Fruit fly (Drosophila melanogaster) whole organism, embryonic: Measurements from ENCODE around the gene CG33191.

Experiments used
- Abd-B ChIP-seq: fragments of 200-800 bp; sonication (Bioruptor generic); optimal IDR thresholded peaks from 2 replicates; lab custom pipeline; 2018; ENCODE audit warnings: missing biosample characterization, mild to moderate bottlenecking, missing genetic modification characterization, moderate library complexity
- CG12071 ChIP-seq: fragments of 200-800 bp; sonication (Bioruptor generic); optimal IDR thresholded peaks from 3 replicates; lab custom pipeline; 2018; ENCODE audit warnings: missing biosample characterization, mild to moderate bottlenecking, missing genetic modification characterization
- CG14050 ChIP-seq: fragments of 200-800 bp; sonication (Bioruptor generic); IDR thresholded peaks from 3 replicates; pipeline ENCODE4 v1.3.6; 2022; ENCODE audit warnings: missing biosample characterization, missing genetic modification characterization
- CG15011 ChIP-seq: fragments of 200-800 bp; sonication (Bioruptor generic); optimal IDR thresholded peaks from 3 replicates; lab custom pipeline; 2018; ENCODE audit warnings: missing biosample characterization, mild to moderate bottlenecking, missing genetic modification characterization
- CG15696 ChIP-seq: fragments of 200-800 bp; sonication (Bioruptor generic); optimal IDR thresholded peaks from 2 replicates; lab custom pipeline; 2019; ENCODE audit warnings: missing biosample characterization, mild to moderate bottlenecking, missing genetic modification characterization, moderate library complexity
- CG2129 ChIP-seq: fragments of 200-800 bp; sonication (Bioruptor generic); IDR thresholded peaks from 2 replicates; pipeline ENCODE4 v1.3.6; 2022; ENCODE audit warnings: missing biosample characterization, missing genetic modification characterization; ENCODE audit not compliant: partially characterized antibody
- CG2678 ChIP-seq: fragments of 200-800 bp; sonication (Bioruptor generic); optimal IDR thresholded peaks from 3 replicates; lab custom pipeline; 2019; ENCODE audit warnings: missing biosample characterization, mild to moderate bottlenecking, missing genetic modification characterization, moderate library complexity
- CG2889 ChIP-seq: fragments of 200-800 bp; sonication (Bioruptor generic); IDR thresholded peaks from 3 replicates; pipeline ENCODE4 v1.3.6; 2022; ENCODE audit warnings: missing biosample characterization, missing genetic modification characterization
- CG30020 ChIP-seq: fragments of 200-800 bp; optimal IDR thresholded peaks from 2 replicates; lab custom pipeline; 2019; ENCODE audit warnings: missing biosample characterization, mild to moderate bottlenecking, missing genetic modification characterization, moderate library complexity
- CG30431 ChIP-seq: fragments of 200-800 bp; sonication (Bioruptor generic); optimal IDR thresholded peaks from 2 replicates; lab custom pipeline; 2017; ENCODE audit warnings: missing biosample characterization, missing genetic modification characterization
- CG32532 ChIP-seq: fragments of 200-800 bp; sonication (Bioruptor generic); IDR thresholded peaks from 2 replicates; pipeline ENCODE4 v1.3.6; 2022; ENCODE audit warnings: missing biosample characterization, missing genetic modification characterization
- CG3847 ChIP-seq: fragments of 200-800 bp; sonication (Bioruptor generic); IDR thresholded peaks from 2 replicates; pipeline ENCODE4 v1.3.6; 2022; ENCODE audit warnings: missing biosample characterization, missing genetic modification characterization
- CG4282 ChIP-seq: fragments of 200-800 bp; sonication (Bioruptor generic); optimal IDR thresholded peaks from 2 replicates; lab custom pipeline; 2016; ENCODE audit warnings: missing biosample characterization, missing genetic modification characterization
- CG4424 ChIP-seq: fragments of 200-800 bp; sonication (Bioruptor generic); optimal IDR thresholded peaks from 3 replicates; lab custom pipeline; 2016; ENCODE audit warnings: missing biosample characterization, missing genetic modification characterization
- CG8290 ChIP-seq, 3 experiments: fragments of 200-800 bp; sonication (Bioruptor generic); optimal IDR thresholded peaks; 2 replicates each; lab custom pipeline; 2016 to 2019; ENCODE audit warnings: missing biosample characterization in 3 of 3, missing genetic modification characterization in 3 of 3, mild to moderate bottlenecking in 2 of 3, moderate library complexity in 1 of 3
- CTCF ChIP-seq: fragments of 200-800 bp; sonication (Bioruptor generic); optimal IDR thresholded peaks from 2 replicates; lab custom pipeline; 2017; ENCODE audit warnings: missing biosample characterization, mild to moderate bottlenecking, missing genetic modification characterization, moderate library complexity
- CrebB ChIP-seq: fragments of 200-800 bp; sonication (Bioruptor generic); optimal IDR thresholded peaks from 3 replicates; lab custom pipeline; 2018; ENCODE audit warnings: missing biosample characterization, mild to moderate bottlenecking, missing genetic modification characterization
- Dip3 ChIP-seq: fragments of 200-800 bp; sonication (Bioruptor generic); optimal IDR thresholded peaks from 3 replicates; lab custom pipeline; 2016; ENCODE audit warnings: missing biosample characterization, missing genetic modification characterization
- Dp ChIP-seq: fragments of 200-800 bp; sonication (Bioruptor generic); optimal IDR thresholded peaks from 2 replicates; lab custom pipeline; 2018; ENCODE audit warnings: missing biosample characterization, mild to moderate bottlenecking, missing genetic modification characterization, moderate library complexity
- Hmx ChIP-seq: fragments of 200-800 bp; sonication (Bioruptor generic); optimal IDR thresholded peaks from 2 replicates; lab custom pipeline; 2016; ENCODE audit warnings: missing biosample characterization, missing genetic modification characterization
- Lim3 ChIP-seq: fragments of 200-800 bp; sonication (Bioruptor generic); IDR thresholded peaks from 2 replicates; pipeline ENCODE4 v1.3.6; 2022; ENCODE audit warnings: missing biosample characterization, missing genetic modification characterization
- Lpt ChIP-seq: fragments of >200 bp; optimal IDR thresholded peaks from 2 replicates; lab custom pipeline; 2018; ENCODE audit warnings: missing biosample characterization, missing genetic modification characterization
- NC2β ChIP-seq: fragments of 200-800 bp; sonication (Bioruptor generic); optimal IDR thresholded peaks from 2 replicates; lab custom pipeline; 2016; ENCODE audit warnings: missing biosample characterization, missing genetic modification characterization
- Nf-YA ChIP-seq: fragments of 200-800 bp; sonication (Bioruptor generic); IDR thresholded peaks from 2 replicates; pipeline ENCODE4 v1.3.6; 2022; ENCODE audit warnings: missing biosample characterization, missing genetic modification characterization
- Nf-YB ChIP-seq: fragments of 200-800 bp; sonication (Bioruptor generic); optimal IDR thresholded peaks from 3 replicates; lab custom pipeline; 2019; ENCODE audit warnings: missing biosample characterization, mild to moderate bottlenecking, missing genetic modification characterization, moderate library complexity
- PHDP ChIP-seq: fragments of 200-800 bp; sonication (Bioruptor generic); optimal IDR thresholded peaks from 3 replicates; lab custom pipeline; 2018; ENCODE audit warnings: missing biosample characterization, mild to moderate bottlenecking, missing genetic modification characterization, moderate library complexity
- Poxn ChIP-seq: fragments of 200-800 bp; sonication (Bioruptor generic); IDR thresholded peaks from 2 replicates; pipeline ENCODE4 v1.3.6; 2022; ENCODE audit warnings: missing biosample characterization, missing genetic modification characterization
- Tbp ChIP-seq: fragments of >200 bp; optimal IDR thresholded peaks from 2 replicates; lab custom pipeline; 2018; ENCODE audit warnings: missing biosample characterization, missing genetic modification characterization
- bsh ChIP-seq, 2 experiments: fragments of 200-800 bp; sonication (Bioruptor generic); optimal IDR thresholded peaks; 2 replicates each; lab custom pipeline; 2017 to 2018; ENCODE audit warnings: mild to moderate bottlenecking in 2 of 2, missing biosample characterization in 2 of 2, missing genetic modification characterization in 2 of 2, moderate library complexity in 1 of 2
- chinmo ChIP-seq: fragments of 200-800 bp; sonication (Bioruptor generic); IDR thresholded peaks from 4 replicates; pipeline ENCODE4 v1.3.6; 2022; ENCODE audit warnings: missing biosample characterization, missing genetic modification characterization; ENCODE audit not compliant: partially characterized antibody
- dm ChIP-seq: fragments of 200-800 bp; sonication (Bioruptor generic); optimal IDR thresholded peaks from 3 replicates; lab custom pipeline; 2016; ENCODE audit warnings: missing biosample characterization, missing genetic modification characterization
- emc ChIP-seq: fragments of 200-800 bp; sonication (Bioruptor generic); optimal IDR thresholded peaks from 2 replicates; lab custom pipeline; 2016; ENCODE audit warnings: missing biosample characterization, missing genetic modification characterization
- ems ChIP-seq: fragments of 200-800 bp; sonication (Bioruptor generic); optimal IDR thresholded peaks from 3 replicates; lab custom pipeline; 2016; ENCODE audit warnings: missing biosample characterization, missing genetic modification characterization
- eve ChIP-seq, 2 experiments: fragments of >200 bp; optimal IDR thresholded peaks; 2 replicates each; lab custom pipeline; 2017; ENCODE audit warnings: missing biosample characterization in 2 of 2, missing genetic modification characterization in 2 of 2
- exex ChIP-seq: fragments of 200-800 bp; sonication (Bioruptor generic); optimal IDR thresholded peaks from 4 replicates; lab custom pipeline; 2018; ENCODE audit warnings: missing biosample characterization, mild to moderate bottlenecking, missing genetic modification characterization, moderate library complexity
- fd64A ChIP-seq: fragments of 200-800 bp; sonication (Bioruptor generic); optimal IDR thresholded peaks from 3 replicates; lab custom pipeline; 2018; ENCODE audit warnings: missing biosample characterization, mild to moderate bottlenecking, missing genetic modification characterization
- ftz-f1 ChIP-seq: fragments of 200-800 bp; sonication (Bioruptor generic); optimal IDR thresholded peaks from 2 replicates; lab custom pipeline; 2016; ENCODE audit warnings: missing biosample characterization, missing genetic modification characterization
- grau ChIP-seq: fragments of 200-800 bp; optimal IDR thresholded peaks from 3 replicates; lab custom pipeline; 2019; ENCODE audit warnings: missing biosample characterization, mild to moderate bottlenecking, missing genetic modification characterization, moderate library complexity
- gsb-n ChIP-seq: fragments of 200-800 bp; sonication (Bioruptor generic); optimal IDR thresholded peaks from 3 replicates; lab custom pipeline; 2018; ENCODE audit warnings: missing biosample characterization, mild to moderate bottlenecking, missing genetic modification characterization
- gt ChIP-seq: fragments of 200-800 bp; sonication (Bioruptor generic); IDR thresholded peaks from 2 replicates; pipeline ENCODE4 v1.3.6; 2022; ENCODE audit warnings: missing biosample characterization, missing genetic modification characterization
- hth ChIP-seq: fragments of >200 bp; optimal IDR thresholded peaks from 2 replicates; lab custom pipeline; 2017; ENCODE audit warnings: inconsistent platforms
- p53 ChIP-seq: fragments of 200-800 bp; sonication (Bioruptor generic); optimal IDR thresholded peaks from 2 replicates; lab custom pipeline; 2016; ENCODE audit warnings: missing biosample characterization, missing genetic modification characterization
- sd ChIP-seq: fragments of 200-800 bp; sonication (Bioruptor generic); optimal IDR thresholded peaks from 3 replicates; lab custom pipeline; 2018; ENCODE audit warnings: missing biosample characterization, mild to moderate bottlenecking, missing genetic modification characterization, moderate library complexity
- sr ChIP-seq: fragments of 200-800 bp; sonication (Bioruptor generic); IDR thresholded peaks from 3 replicates; pipeline ENCODE4 v1.3.6; 2022; ENCODE audit warnings: missing biosample characterization, missing genetic modification characterization
- ssp ChIP-seq: fragments of 200-800 bp; sonication (Bioruptor generic); IDR thresholded peaks from 2 replicates; pipeline ENCODE4 v1.3.6; 2022; ENCODE audit warnings: missing biosample characterization, missing genetic modification characterization
- tll ChIP-seq, 2 experiments: fragments of 200-800 bp in 1 of 2; fragments of >200 bp in 1 of 2; sonication (Bioruptor generic) in 1 of 2; optimal IDR thresholded peaks; 2 replicates each; lab custom pipeline; 2017 to 2019; ENCODE audit warnings: missing biosample characterization in 2 of 2, missing genetic modification characterization in 2 of 2, mild to moderate bottlenecking in 1 of 2, moderate library complexity in 1 of 2
- tna ChIP-seq: fragments of 200-800 bp; sonication (Bioruptor generic); IDR thresholded peaks from 2 replicates; pipeline ENCODE4 v1.3.6; 2022; ENCODE audit warnings: missing biosample characterization, missing genetic modification characterization; ENCODE audit not compliant: partially characterized antibody
- trem ChIP-seq: fragments of 200-800 bp; optimal IDR thresholded peaks from 3 replicates; lab custom pipeline; 2019; ENCODE audit warnings: missing biosample characterization, mild to moderate bottlenecking, missing genetic modification characterization, moderate library complexity
- twi ChIP-seq: fragments of 200-800 bp; optimal IDR thresholded peaks from 2 replicates; lab custom pipeline; 2019; ENCODE audit warnings: missing biosample characterization, mild to moderate bottlenecking, missing genetic modification characterization, moderate library complexity
- wek ChIP-seq: fragments of 200-800 bp; sonication (Bioruptor generic); optimal IDR thresholded peaks from 3 replicates; lab custom pipeline; 2018; ENCODE audit warnings: missing biosample characterization, mild to moderate bottlenecking, missing genetic modification characterization, moderate library complexity
- zfh2 ChIP-seq: fragments of 200-800 bp; sonication (Bioruptor generic); optimal IDR thresholded peaks from 2 replicates; lab custom pipeline; 2016; ENCODE audit warnings: missing biosample characterization, missing genetic modification characterization

CG33191 gene

dm6 chr3R:8812342-8812966 lies 32.7 kb upstream of the CG33191 start (continued):
- TF ChIP-seq Dip3 = peak; percentile 13
- no peak for TF ChIP-seq Nf-YB (GFP tag; lab: Kevin White, UChicago)
- no peak for TF ChIP-seq Lpt (GFP tag; lab: Kevin White, UChicago)
- peak; percentile 31 for TF ChIP-seq gsb-n (tag; lab: Kevin White, UChicago)
- TF ChIP-seq gt = no peak
- TF ChIP-seq ssp (GFP tag; lab: Robert Waterston, UW) = no peak
- no peak for TF ChIP-seq NC2β
- no peak for TF ChIP-seq hth (lab: Kevin White, UChicago)
- no peak for TF ChIP-seq ftz-f1
- TF ChIP-seq CrebB (tag; lab: Kevin White, UChicago) = no peak
- TF ChIP-seq trem (tag; lab: Kevin White, UChicago) = no peak
- no peak for TF ChIP-seq tll (GFP tag; optimal IDR thresholded peaks at IDR 0.05; lab: Kevin White, UChicago)
- TF ChIP-seq CG3847 = no peak
- no peak for TF ChIP-seq CG30020 (tag; lab: Kevin White, UChicago)
- no peak for TF ChIP-seq CG15696 (tag; lab: Kevin White, UChicago)
- no peak for TF ChIP-seq CG8290 (GFP tag; optimal IDR thresholded peaks at IDR 0.05; lab: Kevin White, UChicago)
- peak in 1 of 2 experiments; percentile 23 for TF ChIP-seq CG8290 (tag; optimal IDR thresholded peaks at IDR 0.05; lab: Kevin White, UChicago)
- no peak for TF ChIP-seq Dp (GFP tag; lab: Kevin White, UChicago)
- TF ChIP-seq tna (GFP tag; lab: Robert Waterston, UW) = no peak
- TF ChIP-seq CG14050 (GFP tag; lab: Robert Waterston, UW) = peak; percentile 18; the same call in 1 of the 3 replicates
- TF ChIP-seq CG2889 = 0 out of 3 replicates have a peak, but pooled peaks have one; percentile 58
- TF ChIP-seq exex (tag; lab: Kevin White, UChicago) = no peak
- no peak for TF ChIP-seq CG2129 (GFP tag; lab: Robert Waterston, UW)
- TF ChIP-seq dm (GFP tag; lab: Kevin White, UChicago) = no peak
- TF ChIP-seq wek (GFP tag; lab: Kevin White, UChicago) = peak; percentile 40
- TF ChIP-seq CG32532 (GFP tag; lab: Robert Waterston, UW) = peak; percentile 67
- peak; percentile 19 for TF ChIP-seq CG30431 (GFP tag; lab: Kevin White, UChicago)
- no peak for TF ChIP-seq PHDP
- TF ChIP-seq eve (GFP tag; optimal IDR thresholded peaks at IDR 0.05; lab: Kevin White, UChicago) = peak in 1 of 2 experiments; percentile 83
- TF ChIP-seq bsh (GFP tag; optimal IDR thresholded peaks at IDR 0.05; lab: Kevin White, UChicago) = peak; percentile 40 to 64
- TF ChIP-seq CG2678 (tag; lab: Kevin White, UChicago) = peak; percentile 14
- no peak for TF ChIP-seq Lim3 (GFP tag; lab: Robert Waterston, UW)
- TF ChIP-seq zfh2 (GFP tag; lab: Kevin White, UChicago) = peak; percentile 32
- TF ChIP-seq CTCF (GFP tag; lab: Kevin White, UChicago) = no peak
- peak; percentile 39 for TF ChIP-seq Abd-B (GFP tag; lab: Kevin White, UChicago)
- 0 out of 2 replicates have a peak, but pooled peaks have one; percentile 13 for TF ChIP-seq Nf-YA (GFP tag; lab: Robert Waterston, UW)
- peak; percentile 37 for TF ChIP-seq grau (tag; lab: Kevin White, UChicago)
- TF ChIP-seq twi (tag; lab: Kevin White, UChicago) = no peak
- no peak for TF ChIP-seq p53
- no peak for TF ChIP-seq ems (GFP tag; lab: Kevin White, UChicago)
- TF ChIP-seq Poxn (GFP tag; lab: Robert Waterston, UW) = no peak
- TF ChIP-seq emc (GFP tag; lab: Kevin White, UChicago) = no peak
- TF ChIP-seq chinmo (GFP tag; lab: Robert Waterston, UW) = 0 out of 4 replicates have a peak, but pooled peaks have one; percentile 13
- no peak for TF ChIP-seq Hmx (GFP tag; lab: Kevin White, UChicago)
- TF ChIP-seq CG4424 (GFP tag; lab: Kevin White, UChicago) = peak; percentile 28
- no peak for TF ChIP-seq CG15011 (GFP tag; lab: Kevin White, UChicago)
- no peak for TF ChIP-seq sd
- TF ChIP-seq CG4282 = no peak
- TF ChIP-seq Tbp (GFP tag; lab: Kevin White, UChicago) = no peak
- TF ChIP-seq sr (GFP tag; lab: Robert Waterston, UW) = no peak
- TF ChIP-seq fd64A (GFP tag; lab: Kevin White, UChicago) = no peak
- no peak for TF ChIP-seq CG12071 (GFP tag; lab: Kevin White, UChicago)
